Worm (Caenorhabditis elegans) whole organism, L1 larva: Measurements from ENCODE around the gene rha-1.

Experiments
- ces-1 ChIP-seq: fragments of 150-350 bp; optimal IDR thresholded peaks from 2 replicates; lab custom pipeline; 2014; ENCODE audit warnings: missing biosample characterization, missing genetic modification reagents, missing genetic modification characterization
- ets-5 ChIP-seq: fragments of 200-800 bp; sonication (Bioruptor generic); IDR thresholded peaks from 2 replicates; pipeline ENCODE4 v1.3.6; 2022; ENCODE audit warnings: missing genetic modification characterization, missing compliant biosample characterization
- lin-39 ChIP-seq: fragments of 150-350 bp; optimal IDR thresholded peaks from 2 replicates; lab custom pipeline; 2014; ENCODE audit warnings: missing biosample characterization, missing genetic modification reagents, missing genetic modification characterization
- nhr-12 ChIP-seq: sonication (generic microtip); optimal IDR thresholded peaks from 2 replicates; lab custom pipeline; 2017; ENCODE audit warnings: missing biosample characterization, missing genetic modification characterization
- skn-1 ChIP-seq: fragments of 150-350 bp; optimal IDR thresholded peaks from 2 replicates; lab custom pipeline; 2014; ENCODE audit warnings: missing biosample characterization, missing genetic modification characterization

ce11 chrII:8920955-8921354 lies 37.5 kb upstream of the rha-1 start:
- TF ChIP-seq nhr-12 (tag; lab: Kevin White, UChicago) (no peak), skn-1 (tag; lab: Kevin White, UChicago) (no peak), lin-39 (tag; lab: Kevin White, UChicago) (no peak), ets-5 (GFP tag; lab: Robert Waterston, UW) (no peak), ces-1 (GFP tag; lab: Kevin White, UChicago) (no peak)
